Worm (Caenorhabditis elegans) whole organism, L3 larva: ENCODE measurements around the gene Y24D9A.6.

Experiments
- ama-1 ChIP-seq: fragments of 150-350 bp; optimal IDR thresholded peaks from 2 replicates; lab custom pipeline; 2018
- egl-27 ChIP-seq: sonication (generic microtip); optimal IDR thresholded peaks from 4 replicates; lab custom pipeline; 2017; ENCODE audit warnings: missing biosample characterization, missing genetic modification reagents, missing genetic modification characterization

DNA sequence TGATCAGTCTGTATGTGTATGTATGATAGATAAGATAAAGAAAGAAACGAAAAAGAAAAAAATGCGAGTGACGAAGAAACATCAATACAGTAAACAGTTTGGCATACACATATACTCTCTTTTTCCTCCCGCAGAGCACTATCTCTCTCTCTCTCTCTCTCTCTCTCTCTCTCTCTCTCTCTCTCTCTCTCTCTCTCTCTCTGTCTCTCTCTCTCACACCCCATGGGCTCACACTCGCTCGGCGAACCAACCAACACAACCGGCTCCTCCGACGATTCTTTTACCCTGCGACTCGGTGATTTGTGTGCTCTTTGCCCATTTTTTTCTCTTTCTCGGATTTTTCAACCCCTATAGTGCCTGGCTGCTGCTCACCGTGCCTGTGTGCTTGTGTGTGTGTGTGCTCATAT is 6.9 kb upstream of the Y24D9A.6 start:
- TF ChIP-seq egl-27 (tag; lab: Kevin White, UChicago) (no peak), ama-1 (lab: Kevin White, UChicago) (peak; percentile 37)
